Fruit fly (Drosophila melanogaster) whole organism, embryonic: Measurements from ENCODE around the gene CG42307.

Experiments
- Abd-B ChIP-seq: fragments of 200-800 bp; sonication (Bioruptor generic); optimal IDR thresholded peaks from 2 replicates; lab custom pipeline; 2018; ENCODE audit warnings: missing biosample characterization, mild to moderate bottlenecking, missing genetic modification characterization, moderate library complexity
- Adf1 ChIP-seq: fragments of 200-800 bp; sonication (Bioruptor generic); IDR thresholded peaks from 2 replicates; pipeline ENCODE4 v1.3.6; 2022; ENCODE audit warnings: missing biosample characterization, missing genetic modification characterization
- CG10209 ChIP-seq: fragments of 200-800 bp; sonication (Bioruptor generic); optimal IDR thresholded peaks from 3 replicates; lab custom pipeline; 2017; ENCODE audit warnings: missing biosample characterization, mild to moderate bottlenecking, missing genetic modification characterization, missing genetic modification reagents
- CG10274 ChIP-seq: fragments of 200-800 bp; sonication (Bioruptor generic); optimal IDR thresholded peaks from 3 replicates; lab custom pipeline; 2017; ENCODE audit warnings: missing biosample characterization, mild to moderate bottlenecking, missing genetic modification characterization
- CG10654 ChIP-seq: fragments of 200-800 bp; sonication (Bioruptor generic); optimal IDR thresholded peaks from 2 replicates; lab custom pipeline; 2016; ENCODE audit warnings: missing biosample characterization, missing genetic modification characterization
- CG10959 ChIP-seq: fragments of 200-800 bp; sonication (Bioruptor generic); IDR thresholded peaks from 2 replicates; pipeline ENCODE4 v1.3.6; 2022; ENCODE audit warnings: missing biosample characterization, missing genetic modification characterization
- CG11093 ChIP-seq: fragments of 200-800 bp; sonication (Bioruptor generic); IDR thresholded peaks from 3 replicates; pipeline ENCODE4 v1.3.6; 2022; ENCODE audit warnings: missing biosample characterization, missing genetic modification characterization
- CG14014 ChIP-seq: fragments of 200-800 bp; sonication (Bioruptor generic); IDR thresholded peaks from 2 replicates; pipeline ENCODE4 v1.3.6; 2022; ENCODE audit warnings: missing biosample characterization, missing genetic modification characterization
- CG14441 ChIP-seq: fragments of 200-800 bp; sonication (Bioruptor generic); IDR thresholded peaks from 2 replicates; pipeline ENCODE4 v1.3.6; 2022; ENCODE audit warnings: missing biosample characterization, missing genetic modification characterization
- CG15269 ChIP-seq: fragments of 200-800 bp; sonication (Bioruptor generic); optimal IDR thresholded peaks from 2 replicates; lab custom pipeline; 2018; ENCODE audit warnings: missing biosample characterization, mild to moderate bottlenecking, missing genetic modification characterization, moderate library complexity
- CG1602 ChIP-seq: fragments of 200-800 bp; sonication (Bioruptor generic); optimal IDR thresholded peaks from 3 replicates; lab custom pipeline; 2016; ENCODE audit warnings: missing biosample characterization, missing genetic modification characterization
- CG3163 ChIP-seq: fragments of 200-800 bp; sonication (Bioruptor generic); optimal IDR thresholded peaks from 3 replicates; lab custom pipeline; 2016; ENCODE audit warnings: missing biosample characterization, missing genetic modification characterization
- CG3726 ChIP-seq: fragments of 200-800 bp; sonication (Bioruptor generic); IDR thresholded peaks from 3 replicates; pipeline ENCODE4, ENCODE4 v1.3.6; 2022; ENCODE audit warnings: missing biosample characterization, missing genetic modification characterization
- CG3995 ChIP-seq: fragments of 200-800 bp; sonication (Bioruptor generic); optimal IDR thresholded peaks from 3 replicates; lab custom pipeline; 2016; ENCODE audit warnings: missing biosample characterization, missing genetic modification characterization
- CG4404 ChIP-seq: fragments of 200-800 bp; sonication (Bioruptor generic); IDR thresholded peaks from 2 replicates; pipeline ENCODE4 v1.3.6; 2022; ENCODE audit warnings: missing biosample characterization, missing genetic modification characterization
- CG7987 ChIP-seq: fragments of 200-800 bp; sonication (Bioruptor generic); optimal IDR thresholded peaks from 2 replicates; lab custom pipeline; 2018; ENCODE audit warnings: missing biosample characterization, mild to moderate bottlenecking, missing genetic modification characterization, moderate library complexity
- CG9609 ChIP-seq: fragments of 200-800 bp; sonication (Bioruptor generic); optimal IDR thresholded peaks from 3 replicates; lab custom pipeline; 2016; ENCODE audit warnings: missing biosample characterization, missing genetic modification characterization
- CG9727 ChIP-seq: fragments of 200-800 bp; sonication (Bioruptor generic); optimal IDR thresholded peaks from 3 replicates; lab custom pipeline; 2017; ENCODE audit warnings: missing biosample characterization, mild to moderate bottlenecking, missing genetic modification characterization
- CG9932 ChIP-seq: fragments of 200-800 bp; sonication (Bioruptor generic); IDR thresholded peaks from 2 replicates; pipeline ENCODE4 v1.3.6; 2022; ENCODE audit warnings: missing biosample characterization, missing genetic modification characterization
- Camta ChIP-seq: fragments of 200-800 bp; sonication (Bioruptor generic); optimal IDR thresholded peaks from 2 replicates; lab custom pipeline; 2016; ENCODE audit warnings: missing biosample characterization, missing genetic modification characterization
- CoRest ChIP-seq: fragments of 200-800 bp; sonication (Bioruptor generic); optimal IDR thresholded peaks from 3 replicates; lab custom pipeline; 2018; ENCODE audit warnings: missing biosample characterization, mild to moderate bottlenecking, missing genetic modification characterization, moderate library complexity
- Dref ChIP-seq: fragments of 200-800 bp; sonication (Bioruptor generic); IDR thresholded peaks from 2 replicates; pipeline ENCODE4 v1.3.6; 2022; ENCODE audit warnings: missing biosample characterization, missing genetic modification characterization
- E2f1 ChIP-seq: fragments of 200-800 bp; sonication (Bioruptor generic); IDR thresholded peaks from 2 replicates; pipeline ENCODE4 v1.3.6; 2022; ENCODE audit warnings: missing biosample characterization, missing genetic modification characterization
- Fer2 ChIP-seq: fragments of 200-800 bp; sonication (Bioruptor generic); optimal IDR thresholded peaks from 2 replicates; lab custom pipeline; 2018; ENCODE audit warnings: missing biosample characterization, mild to moderate bottlenecking, missing genetic modification characterization, moderate library complexity
- Nf-YA ChIP-seq: fragments of 200-800 bp; sonication (Bioruptor generic); IDR thresholded peaks from 2 replicates; pipeline ENCODE4 v1.3.6; 2022; ENCODE audit warnings: missing biosample characterization, missing genetic modification characterization
- Poxn ChIP-seq: fragments of 200-800 bp; sonication (Bioruptor generic); IDR thresholded peaks from 2 replicates; pipeline ENCODE4 v1.3.6; 2022; ENCODE audit warnings: missing biosample characterization, missing genetic modification characterization
- Trl ChIP-seq, 3 experiments: fragments of >200 bp in 2 of 3; fragments of 200-800 bp in 1 of 3; sonication (Bioruptor generic) in 1 of 3; optimal IDR thresholded peaks; 2 replicates in 1 of 3; 3 replicates in 2 of 3; lab custom pipeline; 2016 to 2017; ENCODE audit warnings: missing biosample characterization in 1 of 3, missing genetic modification characterization in 1 of 3
- Usf ChIP-seq: fragments of 200-800 bp; sonication (Bioruptor generic); optimal IDR thresholded peaks from 2 replicates; lab custom pipeline; 2017; ENCODE audit warnings: missing genotype, missing biosample characterization, missing genetic modification characterization
- ab ChIP-seq: fragments of 200-800 bp; sonication (Bioruptor generic); optimal IDR thresholded peaks from 2 replicates; lab custom pipeline; 2016; ENCODE audit warnings: missing biosample characterization, missing genetic modification characterization
- ap ChIP-seq: fragments of 200-800 bp; sonication (Bioruptor generic); IDR thresholded peaks from 2 replicates; pipeline ENCODE4 v1.3.6; 2022; ENCODE audit warnings: missing biosample characterization, missing genetic modification characterization
- ash1 ChIP-seq: fragments of 200-800 bp; sonication (Bioruptor generic); optimal IDR thresholded peaks from 2 replicates; lab custom pipeline; 2018; ENCODE audit warnings: missing biosample characterization, mild to moderate bottlenecking, missing genetic modification characterization
- bsh ChIP-seq, 2 experiments: fragments of 200-800 bp; sonication (Bioruptor generic); optimal IDR thresholded peaks; 2 replicates each; lab custom pipeline; 2017 to 2018; ENCODE audit warnings: mild to moderate bottlenecking in 2 of 2, missing biosample characterization in 2 of 2, missing genetic modification characterization in 2 of 2, moderate library complexity in 1 of 2
- btn ChIP-seq: fragments of 200-800 bp; sonication (Bioruptor generic); optimal IDR thresholded peaks from 2 replicates; lab custom pipeline; 2016; ENCODE audit warnings: missing biosample characterization, missing genetic modification characterization
- dmrt99B ChIP-seq: fragments of 200-800 bp; sonication (Bioruptor generic); optimal IDR thresholded peaks from 2 replicates; lab custom pipeline; 2018; ENCODE audit warnings: missing biosample characterization, mild to moderate bottlenecking, missing genetic modification characterization, moderate library complexity
- ems ChIP-seq: fragments of 200-800 bp; sonication (Bioruptor generic); optimal IDR thresholded peaks from 3 replicates; lab custom pipeline; 2016; ENCODE audit warnings: missing biosample characterization, missing genetic modification characterization
- hbn ChIP-seq: fragments of 200-800 bp; sonication (Bioruptor generic); IDR thresholded peaks from 2 replicates; pipeline ENCODE4 v1.3.6; 2022; ENCODE audit warnings: missing biosample characterization, missing genetic modification characterization; ENCODE audit not compliant: partially characterized antibody
- ind ChIP-seq: fragments of 200-800 bp; sonication (Bioruptor generic); optimal IDR thresholded peaks from 3 replicates; lab custom pipeline; 2016; ENCODE audit warnings: missing biosample characterization, missing genetic modification characterization
- jing ChIP-seq: fragments of 200-800 bp; sonication (Bioruptor generic); optimal IDR thresholded peaks from 2 replicates; lab custom pipeline; 2018; ENCODE audit warnings: missing biosample characterization, mild to moderate bottlenecking, missing genetic modification characterization
- lab ChIP-seq: fragments of 200-800 bp; sonication (Bioruptor generic); optimal IDR thresholded peaks from 3 replicates; lab custom pipeline; 2017; ENCODE audit warnings: missing biosample characterization, missing genetic modification characterization, mild to moderate bottlenecking, moderate library complexity, missing genetic modification reagents
- lov ChIP-seq, 2 experiments: fragments of 200-800 bp in 1 of 2; fragments of >200 bp in 1 of 2; sonication (Bioruptor generic) in 1 of 2; IDR thresholded peaks in 1 of 2; optimal IDR thresholded peaks in 1 of 2; 2 replicates in 1 of 2; 3 replicates in 1 of 2; pipeline versions ENCODE4 v1.3.6 to Lab custom; 2017 to 2022; ENCODE audit warnings: missing biosample characterization in 1 of 2, missing genetic modification characterization in 1 of 2
- mirr ChIP-seq: fragments of 200-800 bp; sonication (Bioruptor generic); optimal IDR thresholded peaks from 3 replicates; lab custom pipeline; 2018; ENCODE audit warnings: missing biosample characterization, mild to moderate bottlenecking, missing genetic modification characterization
- pita ChIP-seq: fragments of 200-800 bp; sonication (Bioruptor generic); optimal IDR thresholded peaks from 2 replicates; lab custom pipeline; 2017; ENCODE audit warnings: missing biosample characterization, mild to moderate bottlenecking, missing genetic modification characterization
- scrt ChIP-seq: fragments of 200-800 bp; sonication (Bioruptor generic); optimal IDR thresholded peaks from 2 replicates; lab custom pipeline; 2018; ENCODE audit warnings: missing biosample characterization, mild to moderate bottlenecking, missing genetic modification characterization, moderate library complexity
- sens ChIP-seq: fragments of 200-800 bp; sonication (Bioruptor generic); peaks from one replicate; lab custom pipeline; 2016; ENCODE audit warnings: missing biosample characterization, missing genetic modification characterization
- sima ChIP-seq: fragments of 200-800 bp; sonication (Bioruptor generic); optimal IDR thresholded peaks from 2 replicates; lab custom pipeline; 2016; ENCODE audit warnings: missing biosample characterization, missing genetic modification characterization
- tll ChIP-seq, 2 experiments: fragments of 200-800 bp in 1 of 2; fragments of >200 bp in 1 of 2; sonication (Bioruptor generic) in 1 of 2; optimal IDR thresholded peaks; 2 replicates each; lab custom pipeline; 2017 to 2019; ENCODE audit warnings: missing biosample characterization in 2 of 2, missing genetic modification characterization in 2 of 2, mild to moderate bottlenecking in 1 of 2, moderate library complexity in 1 of 2
- trh ChIP-seq: fragments of 200-800 bp; sonication (Bioruptor generic); optimal IDR thresholded peaks from 2 replicates; lab custom pipeline; 2016; ENCODE audit warnings: missing biosample characterization, missing genetic modification characterization
- unc-4 ChIP-seq: fragments of 200-800 bp; sonication (Bioruptor generic); IDR thresholded peaks from 2 replicates; pipeline ENCODE4 v1.3.6; 2022; ENCODE audit warnings: missing biosample characterization, missing genetic modification characterization; ENCODE audit not compliant: partially characterized antibody

Gene CG42307

dm6 chr3L:7367798-7368678 is 39.1 kb downstream of the CG42307 start (continued):
- no peak for TF ChIP-seq pita (GFP tag; lab: Kevin White, UChicago)
- no peak for TF ChIP-seq CG3995 (GFP tag; lab: Kevin White, UChicago)
- TF ChIP-seq ash1 (GFP tag; lab: Kevin White, UChicago): no peak
- no peak for TF ChIP-seq CG3163 (GFP tag; lab: Kevin White, UChicago)
- TF ChIP-seq Dref: no peak
- TF ChIP-seq tll (GFP tag; optimal IDR thresholded peaks at IDR 0.05; lab: Kevin White, UChicago): no peak
- no peak for TF ChIP-seq Usf (GFP tag; lab: Kevin White, UChicago)
- TF ChIP-seq ap (GFP tag; lab: Robert Waterston, UW): no peak
- TF ChIP-seq trh (GFP tag; lab: Kevin White, UChicago): no peak
- no peak for TF ChIP-seq CG3726 (GFP tag; lab: Robert Waterston, UW)
- TF ChIP-seq ems (GFP tag; lab: Kevin White, UChicago): peak; percentile 31
- no peak for TF ChIP-seq scrt
- TF ChIP-seq unc-4 (GFP tag; lab: Robert Waterston, UW): 0 out of 2 replicates have a peak, but pooled peaks have one; percentile 30
- no peak for TF ChIP-seq sima (GFP tag; lab: Kevin White, UChicago)
- TF ChIP-seq mirr (GFP tag; lab: Kevin White, UChicago): peak; percentile 94
- no peak for TF ChIP-seq btn (GFP tag; lab: Kevin White, UChicago)
- no peak for TF ChIP-seq Adf1
- no peak for TF ChIP-seq lab (GFP tag; lab: Kevin White, UChicago)
- peak in 1 of 2 experiments; percentile 37 for TF ChIP-seq bsh (GFP tag; optimal IDR thresholded peaks at IDR 0.05; lab: Kevin White, UChicago)
- TF ChIP-seq CG4404 (GFP tag; lab: Robert Waterston, UW): no peak
- peak; percentile 24; the same call in 1 of the 2 replicates for TF ChIP-seq CG14014 (GFP tag; lab: Robert Waterston, UW)
- TF ChIP-seq Trl (optimal IDR thresholded peaks at IDR 0.05; lab: Kevin White, UChicago): peak in 1 of 2 experiments; percentile 19
- TF ChIP-seq Trl (GFP tag; optimal IDR thresholded peaks at IDR 0.05; lab: Kevin White, UChicago): no peak
- peak; percentile 35 for TF ChIP-seq CG10209
- TF ChIP-seq lov (optimal IDR thresholded peaks at IDR 0.05; lab: Kevin White, UChicago): no peak
- TF ChIP-seq lov (GFP tag; IDR thresholded peaks at IDR 0.05; lab: Robert Waterston, UW): 0 out of 3 replicates have a peak, but pooled peaks have one; percentile 29
- no peak for TF ChIP-seq CG10959 (GFP tag; lab: Robert Waterston, UW)
- no peak for TF ChIP-seq hbn (GFP tag; lab: Robert Waterston, UW)
- TF ChIP-seq dmrt99B (tag; lab: Kevin White, UChicago): peak; percentile 27
- TF ChIP-seq CG11093 (GFP tag; lab: Robert Waterston, UW): no peak
- peak; percentile 67 for TF ChIP-seq sens
- no peak for TF ChIP-seq Poxn (GFP tag; lab: Robert Waterston, UW)
- TF ChIP-seq CG9727 (GFP tag; lab: Kevin White, UChicago): peak; percentile 22
- peak; percentile 54 for TF ChIP-seq CG15269 (tag; lab: Kevin White, UChicago)
- no peak for TF ChIP-seq Abd-B (GFP tag; lab: Kevin White, UChicago)
- TF ChIP-seq CoRest (tag; lab: Kevin White, UChicago): no peak
- TF ChIP-seq ind (GFP tag; lab: Kevin White, UChicago): no peak
- no peak for TF ChIP-seq ab (GFP tag; lab: Kevin White, UChicago)
- no peak for TF ChIP-seq Fer2 (tag; lab: Kevin White, UChicago)
- TF ChIP-seq E2f1 (GFP tag; lab: Robert Waterston, UW): no peak
- peak; percentile 0 for TF ChIP-seq CG10274
- no peak for TF ChIP-seq CG14441 (GFP tag; lab: Robert Waterston, UW)
- peak; percentile 22 for TF ChIP-seq Camta
- no peak for TF ChIP-seq CG9609 (GFP tag; lab: Kevin White, UChicago)
- no peak for TF ChIP-seq CG7987 (GFP tag; lab: Kevin White, UChicago)
- no peak for TF ChIP-seq CG1602 (GFP tag; lab: Kevin White, UChicago)
- TF ChIP-seq Nf-YA: no peak
- no peak for TF ChIP-seq CG10654
- no peak for TF ChIP-seq CG9932 (GFP tag; lab: Robert Waterston, UW)
- no peak for TF ChIP-seq jing (GFP tag; lab: Kevin White, UChicago)
